Fruit fly (Drosophila melanogaster): Measurements from ENCODE around the gene jumu.
A peak's percentile ranks its signal among the peaks of the same experiment; 100 is the strongest.

Gene jumu

DNA sequence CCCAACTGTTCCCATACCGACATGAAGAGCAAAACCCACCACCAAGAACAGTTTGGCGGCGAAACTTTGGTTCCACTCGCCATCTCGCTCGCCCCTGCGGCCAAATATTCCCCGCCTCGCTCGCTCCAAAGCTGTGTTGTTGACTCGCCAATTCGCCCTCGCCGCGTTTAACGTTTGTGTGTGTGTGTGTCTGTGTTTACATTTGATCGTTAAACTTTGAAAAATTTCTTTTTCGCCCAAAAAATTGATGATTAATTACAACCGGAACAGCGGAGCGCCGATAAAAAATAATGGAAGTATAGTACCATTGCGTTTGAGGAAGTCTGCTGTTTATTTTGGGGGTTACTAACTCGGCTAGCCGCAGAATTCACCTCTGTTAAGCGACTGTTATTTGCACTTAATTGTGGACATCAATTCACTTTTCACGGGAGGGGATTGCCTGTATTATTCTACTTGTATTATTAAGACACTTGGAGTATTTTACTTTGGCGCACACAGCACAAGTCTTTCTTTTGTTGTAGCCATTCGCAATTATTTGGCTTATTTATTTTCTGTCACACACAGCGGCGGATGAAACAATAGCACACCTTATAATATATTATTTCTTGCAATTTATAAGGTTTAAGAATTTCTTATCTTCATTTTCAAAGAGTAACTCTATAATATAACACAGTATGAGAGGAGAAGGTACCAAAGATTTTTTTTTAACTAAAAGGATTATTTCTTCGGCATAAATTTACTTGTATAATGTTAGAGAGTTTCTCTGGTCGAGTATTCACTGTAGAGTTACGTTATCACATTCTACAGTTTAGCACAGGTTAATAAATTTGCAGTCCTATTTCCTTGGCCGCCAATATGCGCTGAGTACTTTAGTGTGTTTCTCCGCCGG is 1.0 kb downstream of the jumu start (continued):
- TF ChIP-seq tup (GFP tag; optimal IDR thresholded peaks at IDR 0.05): no peak
- peak; percentile 67 for TF ChIP-seq CG6765 (GFP tag; optimal IDR thresholded peaks at IDR 0.05)
- no peak for TF ChIP-seq zfh1 (GFP tag; IDR thresholded peaks at IDR 0.05)
- TF ChIP-seq CG15269 (tag; optimal IDR thresholded peaks at IDR 0.05): peak; percentile 90
- no peak for TF ChIP-seq CG11504 (tag; optimal IDR thresholded peaks at IDR 0.05)
- TF ChIP-seq fru (optimal IDR thresholded peaks at IDR 0.05): no peak
- TF ChIP-seq pho (GFP tag; optimal IDR thresholded peaks at IDR 0.05): peak; percentile 88
- no peak for TF ChIP-seq ash1 (GFP tag; optimal IDR thresholded peaks at IDR 0.05)
- no peak for TF ChIP-seq NC2α (GFP tag; optimal IDR thresholded peaks at IDR 0.05)
- peak; percentile 38 for TF ChIP-seq CG12236 (GFP tag; optimal IDR thresholded peaks at IDR 0.05)
- TF ChIP-seq CG17829 (tag; optimal IDR thresholded peaks at IDR 0.05): peak; percentile 63
- TF ChIP-seq E2f2 (GFP tag; IDR thresholded peaks at IDR 0.05): no peak
- peak; percentile 93 for TF ChIP-seq grau (tag; optimal IDR thresholded peaks at IDR 0.05)
- TF ChIP-seq Ada2b (GFP tag; IDR thresholded peaks at IDR 0.05): no peak
- peak; percentile 60 for TF ChIP-seq Deaf1 (tag; optimal IDR thresholded peaks at IDR 0.05)
- TF ChIP-seq CG14050 (GFP tag; IDR thresholded peaks at IDR 0.05): no peak
- TF ChIP-seq tap (tag; optimal IDR thresholded peaks at IDR 0.05): peak; percentile 75
- TF ChIP-seq CG13123 (GFP tag; optimal IDR thresholded peaks at IDR 0.05): no peak
- no peak for TF ChIP-seq pan (optimal IDR thresholded peaks at IDR 0.05)
- TF ChIP-seq pan (GFP tag; optimal IDR thresholded peaks at IDR 0.05 in 1 of 2, IDR thresholded peaks at IDR 0.05 in 1 of 2): no peak
- TF ChIP-seq Hsf (GFP tag; optimal IDR thresholded peaks at IDR 0.05): peak; percentile 86
- TF ChIP-seq Taf1 (GFP tag; IDR thresholded peaks at IDR 0.05): no peak
- no peak for TF ChIP-seq gt (GFP tag; IDR thresholded peaks at IDR 0.05)
- TF ChIP-seq CG8924 (tag; optimal IDR thresholded peaks at IDR 0.05): peak; percentile 81
- TF ChIP-seq CG17385 (GFP tag; optimal IDR thresholded peaks at IDR 0.05): peak; percentile 80
- TF ChIP-seq Lim3 (GFP tag; IDR thresholded peaks at IDR 0.05): no peak
- TF ChIP-seq Nf-YB (GFP tag; optimal IDR thresholded peaks at IDR 0.05): peak; percentile 55
- no peak for TF ChIP-seq unc-4 (GFP tag; IDR thresholded peaks at IDR 0.05; ENCODE audit: partially characterized antibody)
- TF ChIP-seq Xbp1 (GFP tag; optimal IDR thresholded peaks at IDR 0.05): peak; percentile 80
- TF ChIP-seq CG6254 (GFP tag; optimal IDR thresholded peaks at IDR 0.05): peak; percentile 28
- peak; percentile 36 for TF ChIP-seq CG5245 (GFP tag; optimal IDR thresholded peaks at IDR 0.05)
- TF ChIP-seq CG16813 (GFP tag; IDR thresholded peaks at IDR 0.05; ENCODE audit: partially characterized antibody): no peak
- TF ChIP-seq CG2116 (GFP tag; optimal IDR thresholded peaks at IDR 0.05): peak; percentile 29
- TF ChIP-seq wor (GFP tag; IDR thresholded peaks at IDR 0.05): no peak
- TF ChIP-seq fu2 (GFP tag; optimal IDR thresholded peaks at IDR 0.05): peak; percentile 76
- TF ChIP-seq onecut (GFP tag; IDR thresholded peaks at IDR 0.05): peak; percentile 56; the same call in 1 of the 2 replicates
- TF ChIP-seq maf-S (GFP tag; optimal IDR thresholded peaks at IDR 0.05): peak; percentile 68
- peak; percentile 81 for TF ChIP-seq CG13296 (GFP tag; optimal IDR thresholded peaks at IDR 0.05)
- no peak for TF ChIP-seq grn (GFP tag; optimal IDR thresholded peaks at IDR 0.05)
- peak; percentile 26 for TF ChIP-seq Six4 (GFP tag; optimal IDR thresholded peaks at IDR 0.05)
- no peak for TF ChIP-seq bigmax (GFP tag; optimal IDR thresholded peaks at IDR 0.05)
- peak; percentile 72 to 78 for TF ChIP-seq dpn (GFP tag; optimal IDR thresholded peaks at IDR 0.05)
- TF ChIP-seq CHES-1-like (GFP tag; optimal IDR thresholded peaks at IDR 0.05): peak; percentile 59
- peak; percentile 57 for TF ChIP-seq CG9609 (GFP tag; optimal IDR thresholded peaks at IDR 0.05)
- peak; percentile 78 for TF ChIP-seq CG7786 (GFP tag; optimal IDR thresholded peaks at IDR 0.05)
- peak; percentile 73 for TF ChIP-seq CG18476 (GFP tag; optimal IDR thresholded peaks at IDR 0.05)
- no peak for TF ChIP-seq Stat92E (GFP tag; optimal IDR thresholded peaks at IDR 0.05)
- TF ChIP-seq oc (tag; optimal IDR thresholded peaks at IDR 0.05): peak; percentile 26
- peak; percentile 54 for TF ChIP-seq Nf-YC (tag; optimal IDR thresholded peaks at IDR 0.05)
- peak; percentile 90 for TF ChIP-seq PHDP (tag; optimal IDR thresholded peaks at IDR 0.05)
